Worm (Caenorhabditis elegans) whole organism, young adult: ENCODE results near the gene sdhd-1.

Source experiments
- B0035.1 ChIP-seq: sonication (generic microtip); optimal IDR thresholded peaks from 2 replicates; lab custom pipeline; 2016; ENCODE audit warnings: missing genetic modification characterization, mild to moderate bottlenecking, missing compliant biosample characterization, missing genotype, missing genetic modification reagents
- cebp-2 ChIP-seq: fragments of 200-800 bp; sonication (Bioruptor generic); IDR thresholded peaks from 2 replicates; pipeline ENCODE4 v1.3.6; 2022; ENCODE audit warnings: missing genetic modification characterization, missing compliant biosample characterization
- gei-17 ChIP-seq: fragments of 200-800 bp; sonication (Bioruptor generic); optimal IDR thresholded peaks from 2 replicates; lab custom pipeline; 2018; ENCODE audit warnings: mild to moderate bottlenecking, missing genetic modification characterization, missing compliant biosample characterization
- lin-40 ChIP-seq: sonication (generic microtip); optimal IDR thresholded peaks from 2 replicates; lab custom pipeline; 2016; ENCODE audit warnings: missing genetic modification characterization, mild to moderate bottlenecking, missing compliant biosample characterization, missing genotype, missing genetic modification reagents
- ztf-3 ChIP-seq: fragments of 200-800 bp; sonication (Bioruptor generic); optimal IDR thresholded peaks from 2 replicates; lab custom pipeline; 2018; ENCODE audit warnings: mild to moderate bottlenecking, missing genetic modification characterization, missing compliant biosample characterization

DNA sequence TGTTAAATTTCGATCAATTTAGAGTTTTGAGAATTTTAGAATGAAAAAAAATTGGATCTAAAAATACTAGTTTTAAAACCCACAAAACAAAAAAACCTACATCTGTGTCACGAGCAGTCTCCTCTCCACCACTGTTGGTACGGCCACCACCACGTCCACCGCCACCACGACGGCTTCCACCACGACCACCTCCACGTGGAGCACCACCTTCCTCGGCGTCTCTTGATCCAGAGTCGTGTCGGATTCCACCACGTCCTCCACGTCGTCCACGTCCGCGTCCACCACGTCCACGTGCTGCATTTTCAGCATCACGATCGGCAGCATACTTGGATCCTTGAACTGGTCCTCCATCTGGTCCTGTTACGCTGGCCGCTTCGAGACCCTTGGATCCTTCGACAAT, 9.6 kb downstream of the sdhd-1 start:
- TF ChIP-seq B0035.1 (tag; lab: Kevin White, UChicago) (no peak), ztf-3 (GFP tag; lab: Kevin White, UChicago) (no peak), lin-40 (tag; lab: Kevin White, UChicago) (no peak), cebp-2 (no peak), gei-17 (GFP tag; lab: Kevin White, UChicago) (no peak)
